Fruit fly (Drosophila melanogaster) whole organism, adult: ENCODE measurements around the gene CG42824.

Experiments used
- CG5204 ChIP-seq: fragments of 200-800 bp; sonication (Bioruptor generic); optimal IDR thresholded peaks from 2 replicates; lab custom pipeline; 2016; ENCODE audit warnings: missing biosample characterization, missing genetic modification characterization
- CG7045 ChIP-seq: fragments of 200-800 bp; sonication (Bioruptor generic); optimal IDR thresholded peaks from 2 replicates; lab custom pipeline; 2017; ENCODE audit warnings: missing biosample characterization, mild to moderate bottlenecking, missing genetic modification characterization
- cic ChIP-seq: fragments of 200-800 bp; sonication (Bioruptor generic); optimal IDR thresholded peaks from 2 replicates; lab custom pipeline; 2017; ENCODE audit warnings: missing biosample characterization, mild to moderate bottlenecking, missing genetic modification characterization, moderate library complexity
- kay ChIP-seq: fragments of 200-800 bp; sonication (Bioruptor generic); peaks from one replicate; lab custom pipeline; 2016; ENCODE audit warnings: missing biosample characterization, missing genetic modification characterization, borderline replicate concordance
- toe ChIP-seq: fragments of 200-800 bp; sonication (Bioruptor generic); optimal IDR thresholded peaks from 2 replicates; lab custom pipeline; 2016; ENCODE audit warnings: missing biosample characterization, missing genetic modification characterization

- TF ChIP-seq CG7045 (GFP tag; lab: Kevin White, UChicago) (no peak), toe (GFP tag; lab: Kevin White, UChicago) (no peak), CG5204 (no peak), kay (GFP tag; lab: Kevin White, UChicago) (no peak), cic (no peak)
These were observed 1.3 kb upstream of the CG42824 start, which contains the start of gene CG17283 for dm6 chr3R:17407576-17407975.
